Fruit fly (Drosophila melanogaster): ENCODE results near the gene CG32687.

CG32687 gene

dm6 chrX:10472614-10473248 is 14.3 kb downstream of the CG32687 start (continued):
- peak; percentile 29; the same call in 1 of the 2 replicates for TF ChIP-seq slbo (GFP tag; IDR thresholded peaks at IDR 0.05)
- peak; percentile 87 for TF ChIP-seq Med (GFP tag)
- TF ChIP-seq chn (GFP tag; optimal IDR thresholded peaks at IDR 0.05) = peak; percentile 18
- TF ChIP-seq CHES-1-like (GFP tag; optimal IDR thresholded peaks at IDR 0.05) = peak; percentile 45
- TF ChIP-seq CG10431 (GFP tag; optimal IDR thresholded peaks at IDR 0.05) = no peak
- peak; percentile 93 for TF ChIP-seq CG34422 (GFP tag; IDR thresholded peaks at IDR 0.05)
- 0 out of 2 replicates have a peak, but pooled peaks have one; percentile 24 for TF ChIP-seq E2f2 (GFP tag; IDR thresholded peaks at IDR 0.05)
- TF ChIP-seq sr (GFP tag; IDR thresholded peaks at IDR 0.05) = peak; percentile 34; the same call in 1 of the 3 replicates
- TF ChIP-seq Nf-YC (tag; optimal IDR thresholded peaks at IDR 0.05) = peak; percentile 68
- TF ChIP-seq pan (optimal IDR thresholded peaks at IDR 0.05) = no peak
- peak in 1 of 2 experiments; percentile 27 for TF ChIP-seq pan (GFP tag; optimal IDR thresholded peaks at IDR 0.05 in 1 of 2, IDR thresholded peaks at IDR 0.05 in 1 of 2)
- TF ChIP-seq ewg (GFP tag; optimal IDR thresholded peaks at IDR 0.05) = peak; percentile 27
- TF ChIP-seq HmgD (GFP tag; optimal IDR thresholded peaks at IDR 0.05) = peak; percentile 5
- peak; percentile 48; the same call in 2 of the 3 replicates for TF ChIP-seq CG6791 (GFP tag; IDR thresholded peaks at IDR 0.05; ENCODE audit: partially characterized antibody)
- TF ChIP-seq Pdp1 (GFP tag; optimal IDR thresholded peaks at IDR 0.05) = peak in 1 of 2 experiments; percentile 69
- peak; percentile 21; the same call in 1 of the 2 replicates for TF ChIP-seq Scr (GFP tag; IDR thresholded peaks at IDR 0.05; ENCODE audit: partially characterized antibody)
- TF ChIP-seq Nf-YB (GFP tag; optimal IDR thresholded peaks at IDR 0.05) = peak; percentile 26
- TF ChIP-seq CG34224 (GFP tag; IDR thresholded peaks at IDR 0.05; ENCODE audit: partially characterized antibody) = peak; percentile 36; the same call in 1 of the 3 replicates
- no peak for TF ChIP-seq unpg (GFP tag; optimal IDR thresholded peaks at IDR 0.05)
- no peak for TF ChIP-seq zf30C (GFP tag; optimal IDR thresholded peaks at IDR 0.05)
- peak; percentile 51 for TF ChIP-seq sens (GFP tag)
- TF ChIP-seq nerfin-1 (tag; optimal IDR thresholded peaks at IDR 0.05) = peak; percentile 24
- TF ChIP-seq dmrt99B (tag; optimal IDR thresholded peaks at IDR 0.05) = no peak
- peak; percentile 10 for TF ChIP-seq kni (GFP tag; optimal IDR thresholded peaks at IDR 0.05)
- TF ChIP-seq ac (GFP tag; optimal IDR thresholded peaks at IDR 0.05) = no peak
- peak; percentile 70; the same call in 1 of the 4 replicates for TF ChIP-seq chinmo (GFP tag; IDR thresholded peaks at IDR 0.05; ENCODE audit: partially characterized antibody)
- TF ChIP-seq MESR4 (GFP tag; optimal IDR thresholded peaks at IDR 0.05) = peak; percentile 43
- no peak for TF ChIP-seq CG3407 (GFP tag; optimal IDR thresholded peaks at IDR 0.05)
- TF ChIP-seq CG4617 (GFP tag; optimal IDR thresholded peaks at IDR 0.05; ENCODE audit: borderline replicate concordance) = peak; percentile 16
- TF ChIP-seq dati (GFP tag; IDR thresholded peaks at IDR 0.05) = no peak
- peak; percentile 3 for TF ChIP-seq HLH54F (GFP tag; optimal IDR thresholded peaks at IDR 0.05)
- peak; percentile 32 for TF ChIP-seq pzg (GFP tag; optimal IDR thresholded peaks at IDR 0.05)
- TF ChIP-seq sug (tag; optimal IDR thresholded peaks at IDR 0.05) = peak; percentile 41
- peak; percentile 71 for TF ChIP-seq CTCF (GFP tag; optimal IDR thresholded peaks at IDR 0.05)
- no peak for TF ChIP-seq Sry-δ (GFP tag; optimal IDR thresholded peaks at IDR 0.05)
- 0 out of 2 replicates have a peak, but pooled peaks have one; percentile 22 for TF ChIP-seq bbx (GFP tag; IDR thresholded peaks at IDR 0.05; ENCODE audit: partially characterized antibody)
- TF ChIP-seq ci (GFP tag; IDR thresholded peaks at IDR 0.05) = peak; percentile 54; the same call in 1 of the 3 replicates
- TF ChIP-seq CG3847 (GFP tag; IDR thresholded peaks at IDR 0.05) = 0 out of 2 replicates have a peak, but pooled peaks have one; percentile 12
- 0 out of 2 replicates have a peak, but pooled peaks have one; percentile 19 for TF ChIP-seq CG9932 (GFP tag; IDR thresholded peaks at IDR 0.05)
- TF ChIP-seq row (GFP tag; IDR thresholded peaks at IDR 0.05) = 0 out of 3 replicates have a peak, but pooled peaks have one; percentile 16
- peak; percentile 69; the same call in 2 of the 3 replicates for TF ChIP-seq CG6175 (GFP tag; IDR thresholded peaks at IDR 0.05)
- TF ChIP-seq crol (GFP tag; IDR thresholded peaks at IDR 0.05) = peak; percentile 97
- peak; percentile 98 for TF ChIP-seq CG10321 (GFP tag; IDR thresholded peaks at IDR 0.05)
- peak; percentile 15 for TF ChIP-seq dm (GFP tag; optimal IDR thresholded peaks at IDR 0.05)
- peak; percentile 19 for TF ChIP-seq Fer1 (GFP tag; optimal IDR thresholded peaks at IDR 0.05)
- 0 out of 2 replicates have a peak, but pooled peaks have one; percentile 17 for TF ChIP-seq CG32532 (GFP tag; IDR thresholded peaks at IDR 0.05)
- TF ChIP-seq HmgZ (tag; optimal IDR thresholded peaks at IDR 0.05) = peak; percentile 56
- TF ChIP-seq nerfin-2 (GFP tag; IDR thresholded peaks at IDR 0.05; ENCODE audit: partially characterized antibody) = no peak
- peak; percentile 36; the same call in 1 of the 2 replicates for TF ChIP-seq sob (GFP tag; IDR thresholded peaks at IDR 0.05)
